Worm (Caenorhabditis elegans): ENCODE results near the gene C50F7.5.
A peak's percentile ranks its signal among the peaks of the same experiment; 100 is the strongest.

C50F7.5 gene

ce11 chrIV:7734173-7734572, 7.7 kb downstream of the C50F7.5 start:
- TF ChIP-seq elt-3 (tag; optimal IDR thresholded peaks at IDR 0.05) (no peak), elt-1 (tag; optimal IDR thresholded peaks at IDR 0.05) (no peak), nhr-23 (tag; optimal IDR thresholded peaks at IDR 0.05) (no peak), C34F6.9 (tag; optimal IDR thresholded peaks at IDR 0.05) (no peak), gmeb-1 (tag; optimal IDR thresholded peaks at IDR 0.05) (no peak), alr-1 (tag; optimal IDR thresholded peaks at IDR 0.05) (no peak), egl-27 (tag; optimal IDR thresholded peaks at IDR 0.05) (no peak), sem-4 (tag; optimal IDR thresholded peaks at IDR 0.05) (no peak), unc-62 (GFP tag; optimal IDR thresholded peaks at IDR 0.05) (no peak), skn-1 (tag; optimal IDR thresholded peaks at IDR 0.05) (no peak), nhr-21 (tag; optimal IDR thresholded peaks at IDR 0.05) (no peak), lsy-2 (tag; optimal IDR thresholded peaks at IDR 0.05) (no peak), lin-39 (tag; optimal IDR thresholded peaks at IDR 0.05) (no peak), lin-11 (tag; optimal IDR thresholded peaks at IDR 0.05) (no peak), snpc-4 (tag; optimal IDR thresholded peaks at IDR 0.05) (no peak), mbf-1 (tag; optimal IDR thresholded peaks at IDR 0.05) (no peak), blmp-1 (tag; optimal IDR thresholded peaks at IDR 0.05; ENCODE audit: insufficient read depth) (no peak), sma-3 (GFP tag; optimal IDR thresholded peaks at IDR 0.05) (no peak), zag-1 (tag; optimal IDR thresholded peaks at IDR 0.05) (no peak)

- TF ChIP-seq nhr-25 (tag; optimal IDR thresholded peaks at IDR 0.05) (no peak), lin-39 (tag; optimal IDR thresholded peaks at IDR 0.05) (no peak), sma-3 (GFP tag; optimal IDR thresholded peaks at IDR 0.05) (no peak), nhr-129 (tag; optimal IDR thresholded peaks at IDR 0.05) (no peak), nhr-21 (tag; optimal IDR thresholded peaks at IDR 0.05) (no peak), blmp-1 (tag; optimal IDR thresholded peaks at IDR 0.05; ENCODE audit: insufficient read depth) (no peak)
Measured at ce11 chrIV:7734619-7735018, 8.1 kb downstream of the C50F7.5 start, which contains the start of gene clx-1. Gene clx-1 (plus strand): TSS chrIV:7734648.

ce11 chrIV:7736616-7737015, 10.1 kb downstream of the C50F7.5 start:
- no peak for TF ChIP-seq nhr-11 (tag; optimal IDR thresholded peaks at IDR 0.05)
- no peak for TF ChIP-seq nhr-129 (tag; optimal IDR thresholded peaks at IDR 0.05)
- TF ChIP-seq mdl-1 (tag; optimal IDR thresholded peaks at IDR 0.05), result no peak
- no peak for TF ChIP-seq F13H6.1 (tag; optimal IDR thresholded peaks at IDR 0.05)
- TF ChIP-seq ZK546.5 (tag; optimal IDR thresholded peaks at IDR 0.05), result no peak
- TF ChIP-seq sem-4 (tag; optimal IDR thresholded peaks at IDR 0.05), result no peak
- TF ChIP-seq ztf-11 (tag; optimal IDR thresholded peaks at IDR 0.05), result no peak
- no peak for TF ChIP-seq gmeb-1 (tag; optimal IDR thresholded peaks at IDR 0.05)
- no peak for TF ChIP-seq unc-55 (GFP tag; optimal IDR thresholded peaks at IDR 0.05)
- TF ChIP-seq ama-1 (optimal IDR thresholded peaks at IDR 0.05), result no peak
- TF ChIP-seq nhr-6 (tag; optimal IDR thresholded peaks at IDR 0.05), result no peak
- no peak for TF ChIP-seq blmp-1 (tag; optimal IDR thresholded peaks at IDR 0.05; ENCODE audit: insufficient read depth)
- TF ChIP-seq lsy-2 (tag; optimal IDR thresholded peaks at IDR 0.05), result no peak
- no peak for TF ChIP-seq nhr-237 (tag; optimal IDR thresholded peaks at IDR 0.05)
- TF ChIP-seq nhr-10 (tag; optimal IDR thresholded peaks at IDR 0.05), result no peak
- TF ChIP-seq skn-1 (tag; optimal IDR thresholded peaks at IDR 0.05), result no peak

- no peak for TF ChIP-seq sem-4 (tag; optimal IDR thresholded peaks at IDR 0.05)
Measured at ce11 chrIV:7743539-7743938, 17.0 kb downstream of the C50F7.5 start, which contains the start of gene npr-35. Gene npr-35 (plus strand): TSS chrIV:7743839.

ce11 chrIV:7747838-7748237, 21.3 kb downstream of the C50F7.5 start, which contains the start of gene klo-1:
Gene klo-1 (minus strand): TSS chrIV:7748225.
- TF ChIP-seq crh-2 (tag; optimal IDR thresholded peaks at IDR 0.05), result peak; percentile 54
- peak; percentile 38 for TF ChIP-seq sma-9 (GFP tag; optimal IDR thresholded peaks at IDR 0.05)
- no peak for TF ChIP-seq sma-9 (tag; optimal IDR thresholded peaks at IDR 0.05)
- TF ChIP-seq gmeb-1 (tag; optimal IDR thresholded peaks at IDR 0.05), result no peak
- TF ChIP-seq lin-13 (GFP tag; optimal IDR thresholded peaks at IDR 0.05), result no peak
- TF ChIP-seq fos-1 (tag; optimal IDR thresholded peaks at IDR 0.05), result peak; percentile 83
- no peak for TF ChIP-seq ama-1 (optimal IDR thresholded peaks at IDR 0.05)
- no peak for TF ChIP-seq mdl-1 (tag; optimal IDR thresholded peaks at IDR 0.05)
